4 fruit fly cellular contexts compared by ENCODE assay signal in genomic region chr3L:2503465-2503864, dm6.
A peak's percentile ranks its signal among the peaks of the same experiment; 100 is the strongest.
TF ChIP-seq lines count a peak whose summit lies in the region.

TSS of gene CG16758 (minus strand) at chr3L:2503606.

- TF ChIP-seq CTCF in whole organism, embryonic (GFP tag; optimal IDR thresholded peaks at IDR 0.05; lab: Kevin White, UChicago): no peak

TF ChIP-seq in whole organism, embryonic, 481 proteins besides CTCF, POLR2A, EP300 and RAD21:
- no peak for TF ChIP-seq CG17186 (GFP tag; optimal IDR thresholded peaks at IDR 0.05; lab: Kevin White, UChicago)
- peak; percentile 81 for TF ChIP-seq Deaf1 (tag; optimal IDR thresholded peaks at IDR 0.05; lab: Kevin White, UChicago)
- TF ChIP-seq Adf1 (GFP tag; IDR thresholded peaks at IDR 0.05; lab: Robert Waterston, UW): peak; percentile 62; the same call in 1 of the 2 replicates
- TF ChIP-seq zen (tag; optimal IDR thresholded peaks at IDR 0.05; lab: Kevin White, UChicago): no peak
- 0 out of 4 replicates have a peak, but pooled peaks have one; percentile 40 for TF ChIP-seq chinmo (GFP tag; IDR thresholded peaks at IDR 0.05; lab: Robert Waterston, UW; ENCODE audit: partially characterized antibody)
- TF ChIP-seq CG18599 (GFP tag; optimal IDR thresholded peaks at IDR 0.05; lab: Kevin White, UChicago): no peak

TF ChIP-seq in whole organism, prepupa, 60 proteins besides CTCF, POLR2A, EP300 and RAD21:
- TF ChIP-seq vri (GFP tag; optimal IDR thresholded peaks at IDR 0.05; lab: Kevin White, UChicago): peak; percentile 16
- no peak for TF ChIP-seq CG11762 (GFP tag; optimal IDR thresholded peaks at IDR 0.05; lab: Kevin White, UChicago; ENCODE audit: insufficient read depth)
- no peak for TF ChIP-seq Gug (GFP tag; IDR thresholded peaks at IDR 0.05; lab: Robert Waterston, UW)
- TF ChIP-seq svp (GFP tag; lab: Kevin White, UChicago): peak; percentile 75
- TF ChIP-seq CG6792 (GFP tag; optimal IDR thresholded peaks at IDR 0.05; lab: Kevin White, UChicago): no peak
- no peak for TF ChIP-seq Ets21C (GFP tag; optimal IDR thresholded peaks at IDR 0.05; lab: Kevin White, UChicago)

TF ChIP-seq in whole organism, pupa, 21 proteins besides CTCF, POLR2A, EP300 and RAD21:
- 0 out of 3 replicates have a peak, but pooled peaks have one; percentile 12 for TF ChIP-seq CG4496 (GFP tag; IDR thresholded peaks at IDR 0.05; lab: Robert Waterston, UW)
- no peak for TF ChIP-seq CG32121 (GFP tag; IDR thresholded peaks at IDR 0.05; lab: Robert Waterston, UW)
- TF ChIP-seq CG9948 (tag; optimal IDR thresholded peaks at IDR 0.05; lab: Kevin White, UChicago): no peak
- no peak for TF ChIP-seq Pif1A (GFP tag; optimal IDR thresholded peaks at IDR 0.05; lab: Kevin White, UChicago)
- no peak for TF ChIP-seq Snoo (tag; optimal IDR thresholded peaks at IDR 0.05; lab: Kevin White, UChicago)
- no peak for TF ChIP-seq CG8301 (tag; optimal IDR thresholded peaks at IDR 0.05; lab: Kevin White, UChicago)
- TF ChIP-seq EcR (GFP tag; optimal IDR thresholded peaks at IDR 0.05; lab: Kevin White, UChicago): no peak
- no peak for TF ChIP-seq gl (tag; optimal IDR thresholded peaks at IDR 0.05; lab: Kevin White, UChicago)

TF ChIP-seq in whole organism, wandering third instar larva, 38 proteins besides CTCF, POLR2A, EP300 and RAD21:
- no peak for TF ChIP-seq Rel (GFP tag; optimal IDR thresholded peaks at IDR 0.05; lab: Kevin White, UChicago)
- peak; percentile 17 for TF ChIP-seq Rel (tag; optimal IDR thresholded peaks at IDR 0.05; lab: Kevin White, UChicago)
- no peak for TF ChIP-seq CG32264 (GFP tag; optimal IDR thresholded peaks at IDR 0.05; lab: Kevin White, UChicago)
- TF ChIP-seq woc (GFP tag; optimal IDR thresholded peaks at IDR 0.05; lab: Kevin White, UChicago): no peak
- no peak for TF ChIP-seq usp (GFP tag; optimal IDR thresholded peaks at IDR 0.05; lab: Kevin White, UChicago)
